Fruit fly (Drosophila melanogaster) whole organism, embryonic: ENCODE measurements around the gene Tyler.
A peak's percentile ranks its signal among the peaks of the same experiment; 100 is the strongest.

Experiments used
- BEAF-32 ChIP-seq: fragments of 200-800 bp; sonication (Bioruptor generic); optimal IDR thresholded peaks from 3 replicates; lab custom pipeline; 2017; ENCODE audit warnings: missing biosample characterization, missing genetic modification characterization, mild to moderate bottlenecking, moderate library complexity, missing genetic modification reagents
- CG10431 ChIP-seq: fragments of 200-800 bp; sonication (Bioruptor generic); optimal IDR thresholded peaks from 3 replicates; lab custom pipeline; 2018; ENCODE audit warnings: missing biosample characterization, mild to moderate bottlenecking, missing genetic modification characterization
- CG10462 ChIP-seq: fragments of 200-800 bp; sonication (Bioruptor generic); optimal IDR thresholded peaks from 2 replicates; lab custom pipeline; 2016; ENCODE audit warnings: missing biosample characterization, missing genetic modification characterization
- CG10543 ChIP-seq: fragments of 200-800 bp; sonication (Bioruptor generic); optimal IDR thresholded peaks from 3 replicates; lab custom pipeline; 2017; ENCODE audit warnings: missing biosample characterization, mild to moderate bottlenecking, missing genetic modification characterization, moderate library complexity
- CG13287 ChIP-seq: fragments of 200-800 bp; sonication (Bioruptor generic); IDR thresholded peaks from 2 replicates; pipeline ENCODE4 v1.3.6; 2022; ENCODE audit warnings: missing biosample characterization, missing genetic modification characterization; ENCODE audit not compliant: partially characterized antibody
- CG13894 ChIP-seq: fragments of 200-800 bp; sonication (Bioruptor generic); optimal IDR thresholded peaks from 3 replicates; lab custom pipeline; 2018; ENCODE audit warnings: missing biosample characterization, mild to moderate bottlenecking, missing genetic modification characterization, moderate library complexity
- CG14014 ChIP-seq: fragments of 200-800 bp; sonication (Bioruptor generic); IDR thresholded peaks from 2 replicates; pipeline ENCODE4 v1.3.6; 2022; ENCODE audit warnings: missing biosample characterization, missing genetic modification characterization
- CG1603 ChIP-seq: fragments of 200-800 bp; sonication (Bioruptor generic); optimal IDR thresholded peaks from 2 replicates; lab custom pipeline; 2019; ENCODE audit warnings: missing biosample characterization, mild to moderate bottlenecking, missing genetic modification characterization, moderate library complexity
- CG17328 ChIP-seq: fragments of 200-800 bp; sonication (Bioruptor generic); IDR thresholded peaks from 2 replicates; pipeline ENCODE4 v1.3.6; 2022; ENCODE audit warnings: missing biosample characterization, missing genetic modification characterization
- CG2712 ChIP-seq: fragments of 200-800 bp; optimal IDR thresholded peaks from 3 replicates; lab custom pipeline; 2019; ENCODE audit warnings: missing biosample characterization, mild to moderate bottlenecking, missing genetic modification characterization, moderate library complexity
- CG30020 ChIP-seq: fragments of 200-800 bp; optimal IDR thresholded peaks from 2 replicates; lab custom pipeline; 2019; ENCODE audit warnings: missing biosample characterization, mild to moderate bottlenecking, missing genetic modification characterization, moderate library complexity
- CG31224 ChIP-seq: fragments of 200-800 bp; sonication (Bioruptor generic); IDR thresholded peaks from 2 replicates; pipeline ENCODE4 v1.3.6; 2022; ENCODE audit warnings: missing biosample characterization, missing genetic modification characterization
- CG33213 ChIP-seq: fragments of 200-800 bp; sonication (Bioruptor generic); optimal IDR thresholded peaks from 3 replicates; lab custom pipeline; 2016; ENCODE audit warnings: missing biosample characterization, missing genetic modification characterization
- CG3407 ChIP-seq: fragments of 200-800 bp; sonication (Bioruptor generic); optimal IDR thresholded peaks from 2 replicates; lab custom pipeline; 2018; ENCODE audit warnings: missing biosample characterization, mild to moderate bottlenecking, missing genetic modification characterization
- CG34376 ChIP-seq: fragments of 200-800 bp; sonication (Bioruptor generic); optimal IDR thresholded peaks from 2 replicates; lab custom pipeline; 2018; ENCODE audit warnings: missing biosample characterization, mild to moderate bottlenecking, missing genetic modification characterization
- CG4282 ChIP-seq: fragments of 200-800 bp; sonication (Bioruptor generic); optimal IDR thresholded peaks from 2 replicates; lab custom pipeline; 2016; ENCODE audit warnings: missing biosample characterization, missing genetic modification characterization
- CG4820 ChIP-seq: fragments of 200-800 bp; sonication (Bioruptor generic); optimal IDR thresholded peaks from 3 replicates; lab custom pipeline; 2016; ENCODE audit warnings: missing biosample characterization, missing genetic modification characterization
- CG7271 ChIP-seq: fragments of 200-800 bp; sonication (Bioruptor generic); optimal IDR thresholded peaks from 2 replicates; lab custom pipeline; 2018; ENCODE audit warnings: missing biosample characterization, mild to moderate bottlenecking, missing genetic modification characterization, moderate library complexity
- CG7745 ChIP-seq: fragments of 200-800 bp; sonication (Bioruptor generic); optimal IDR thresholded peaks from 2 replicates; lab custom pipeline; 2018; ENCODE audit warnings: missing biosample characterization, mild to moderate bottlenecking, missing genetic modification characterization, moderate library complexity
- CG7963 ChIP-seq: fragments of 200-800 bp; sonication (Bioruptor generic); IDR thresholded peaks from 3 replicates; pipeline ENCODE4 v1.3.6; 2022; ENCODE audit warnings: missing biosample characterization, missing genetic modification characterization; ENCODE audit not compliant: partially characterized antibody
- CG7987 ChIP-seq: fragments of 200-800 bp; sonication (Bioruptor generic); optimal IDR thresholded peaks from 2 replicates; lab custom pipeline; 2018; ENCODE audit warnings: missing biosample characterization, mild to moderate bottlenecking, missing genetic modification characterization, moderate library complexity
- CG9817 ChIP-seq: fragments of 200-800 bp; sonication (Bioruptor generic); optimal IDR thresholded peaks from 2 replicates; lab custom pipeline; 2018; ENCODE audit warnings: missing biosample characterization, mild to moderate bottlenecking, missing genetic modification characterization, moderate library complexity
- CG9932 ChIP-seq: fragments of 200-800 bp; sonication (Bioruptor generic); IDR thresholded peaks from 2 replicates; pipeline ENCODE4 v1.3.6; 2022; ENCODE audit warnings: missing biosample characterization, missing genetic modification characterization
- Dll ChIP-seq: fragments of 200-800 bp; sonication (Bioruptor generic); IDR thresholded peaks from 4 replicates; pipeline ENCODE4 v1.3.6; 2022; ENCODE audit warnings: missing biosample characterization, missing genetic modification characterization; ENCODE audit not compliant: partially characterized antibody
- Doc3 ChIP-seq: fragments of 200-800 bp; sonication (Bioruptor generic); IDR thresholded peaks from 3 replicates; pipeline ENCODE4 v1.3.6; 2022; ENCODE audit warnings: missing biosample characterization, missing genetic modification characterization; ENCODE audit not compliant: partially characterized antibody
- HLH4C ChIP-seq: fragments of 200-800 bp; sonication (Bioruptor generic); IDR thresholded peaks from 3 replicates; pipeline ENCODE4 v1.3.6; 2022; ENCODE audit warnings: missing biosample characterization, missing genetic modification characterization; ENCODE audit not compliant: partially characterized antibody
- Hmr ChIP-seq: fragments of 200-800 bp; sonication (Bioruptor generic); optimal IDR thresholded peaks from 3 replicates; lab custom pipeline; 2017; ENCODE audit warnings: mild to moderate bottlenecking, missing biosample characterization, missing genetic modification reagents, missing genetic modification characterization
- Med ChIP-seq: fragments of 200-800 bp; sonication (Bioruptor generic); peaks from one replicate; lab custom pipeline; 2016; ENCODE audit warnings: missing biosample characterization, missing genetic modification characterization, mild to moderate bottlenecking, inconsistent platforms, moderate library complexity
- Mes4 ChIP-seq: fragments of 200-800 bp; sonication (Bioruptor generic); optimal IDR thresholded peaks from 2 replicates; lab custom pipeline; 2016; ENCODE audit warnings: missing biosample characterization, missing genetic modification characterization
- Optix ChIP-seq: fragments of 200-800 bp; sonication (Bioruptor generic); IDR thresholded peaks from 3 replicates; pipeline ENCODE4 v1.3.6; 2022; ENCODE audit warnings: missing biosample characterization, missing genetic modification characterization
- ap ChIP-seq: fragments of 200-800 bp; sonication (Bioruptor generic); IDR thresholded peaks from 2 replicates; pipeline ENCODE4 v1.3.6; 2022; ENCODE audit warnings: missing biosample characterization, missing genetic modification characterization
- cg ChIP-seq: fragments of 200-800 bp; sonication (Bioruptor generic); optimal IDR thresholded peaks from 3 replicates; lab custom pipeline; 2019; ENCODE audit warnings: missing biosample characterization, mild to moderate bottlenecking, missing genetic modification characterization, moderate library complexity
- crp ChIP-seq, 2 experiments: fragments of 200-800 bp; sonication (Bioruptor generic); optimal IDR thresholded peaks; 2 replicates in 1 of 2; 3 replicates in 1 of 2; lab custom pipeline; 2017; ENCODE audit warnings: missing biosample characterization in 2 of 2, missing genetic modification characterization in 2 of 2, mild to moderate bottlenecking in 1 of 2, moderate library complexity in 1 of 2
- disco-r ChIP-seq: fragments of 200-800 bp; sonication (Bioruptor generic); optimal IDR thresholded peaks from 2 replicates; lab custom pipeline; 2016; ENCODE audit warnings: missing biosample characterization, missing genetic modification characterization
- dm ChIP-seq: fragments of 200-800 bp; sonication (Bioruptor generic); optimal IDR thresholded peaks from 3 replicates; lab custom pipeline; 2016; ENCODE audit warnings: missing biosample characterization, missing genetic modification characterization
- fd102C ChIP-seq: fragments of 200-800 bp; sonication (Bioruptor generic); optimal IDR thresholded peaks from 2 replicates; lab custom pipeline; 2018; ENCODE audit warnings: missing biosample characterization, mild to moderate bottlenecking, missing genetic modification characterization, moderate library complexity
- gcm ChIP-seq: fragments of 200-800 bp; sonication (Bioruptor generic); optimal IDR thresholded peaks from 2 replicates; lab custom pipeline; 2019; ENCODE audit warnings: missing biosample characterization, mild to moderate bottlenecking, missing genetic modification characterization, moderate library complexity
- insv ChIP-seq, 2 experiments: fragments of 200-800 bp; sonication (Bioruptor generic); optimal IDR thresholded peaks; 3 replicates each; lab custom pipeline; 2016 to 2018; ENCODE audit warnings: missing biosample characterization in 2 of 2, missing genetic modification characterization in 2 of 2
- nerfin-2 ChIP-seq: fragments of 200-800 bp; sonication (Bioruptor generic); IDR thresholded peaks from 2 replicates; pipeline ENCODE4 v1.3.6; 2022; ENCODE audit warnings: missing biosample characterization, missing genetic modification characterization; ENCODE audit not compliant: partially characterized antibody
- org-1 ChIP-seq: fragments of 200-800 bp; sonication (Bioruptor generic); optimal IDR thresholded peaks from 2 replicates; lab custom pipeline; 2017; ENCODE audit warnings: missing biosample characterization, missing genetic modification characterization
- otp ChIP-seq: fragments of 200-800 bp; sonication (Bioruptor generic); IDR thresholded peaks from 3 replicates; pipeline ENCODE4, ENCODE4 v1.3.6; 2022; ENCODE audit warnings: missing biosample characterization, missing genetic modification characterization
- pnt ChIP-seq: fragments of 200-800 bp; sonication (Bioruptor generic); optimal IDR thresholded peaks from 3 replicates; lab custom pipeline; 2016; ENCODE audit warnings: missing biosample characterization, missing genetic modification characterization
- twi ChIP-seq: fragments of 200-800 bp; optimal IDR thresholded peaks from 2 replicates; lab custom pipeline; 2019; ENCODE audit warnings: missing biosample characterization, mild to moderate bottlenecking, missing genetic modification characterization, moderate library complexity
- vnd ChIP-seq: fragments of 200-800 bp; sonication (Bioruptor generic); IDR thresholded peaks from 3 replicates; pipeline ENCODE4 v1.3.6; 2022; ENCODE audit warnings: missing biosample characterization, missing genetic modification characterization; ENCODE audit not compliant: partially characterized antibody
- zen2 ChIP-seq: fragments of 200-800 bp; sonication (Bioruptor generic); IDR thresholded peaks from 3 replicates; pipeline ENCODE4 v1.3.6; 2022; ENCODE audit warnings: missing biosample characterization, missing genetic modification characterization; ENCODE audit not compliant: partially characterized antibody

The Tyler gene

dm6 chrX:19601644-19602043 lies 9.7 kb upstream of the Tyler start, which contains the start of gene CG14220 (continued):
- TF ChIP-seq insv (GFP tag; optimal IDR thresholded peaks at IDR 0.05; lab: Kevin White, UChicago) = peak in 1 of 2 experiments; percentile 15
- peak; percentile 32 for TF ChIP-seq CG10543 (GFP tag; lab: Kevin White, UChicago)
- no peak for TF ChIP-seq CG17328 (GFP tag; lab: Robert Waterston, UW)
- no peak for TF ChIP-seq fd102C (GFP tag; lab: Kevin White, UChicago)
- TF ChIP-seq CG13287 (GFP tag; lab: Robert Waterston, UW) = peak; percentile 93
- no peak for TF ChIP-seq disco-r (GFP tag; lab: Kevin White, UChicago)
- no peak for TF ChIP-seq ap (GFP tag; lab: Robert Waterston, UW)
- TF ChIP-seq org-1 (GFP tag; lab: Kevin White, UChicago) = no peak
- TF ChIP-seq CG14014 (GFP tag; lab: Robert Waterston, UW) = no peak
- TF ChIP-seq Mes4 (GFP tag; lab: Kevin White, UChicago) = no peak
- no peak for TF ChIP-seq CG7271
- TF ChIP-seq CG7745 = no peak
- TF ChIP-seq BEAF-32 (GFP tag; lab: Kevin White, UChicago) = peak; percentile 90
- TF ChIP-seq HLH4C (GFP tag; lab: Robert Waterston, UW) = peak; percentile 96
- TF ChIP-seq cg (GFP tag; lab: Kevin White, UChicago) = peak; percentile 60
- peak; percentile 64 for TF ChIP-seq CG33213 (GFP tag; lab: Kevin White, UChicago)
- peak; percentile 94 for TF ChIP-seq nerfin-2 (GFP tag; lab: Robert Waterston, UW)
- peak; percentile 41 for TF ChIP-seq CG2712 (tag; lab: Kevin White, UChicago)
- TF ChIP-seq CG7963 (GFP tag; lab: Robert Waterston, UW) = peak; percentile 94
- peak; percentile 40 for TF ChIP-seq CG13894 (tag; lab: Kevin White, UChicago)
- peak; percentile 51 for TF ChIP-seq CG34376 (GFP tag; lab: Kevin White, UChicago)
- peak; percentile 47; the same call in 1 of the 2 replicates for TF ChIP-seq CG9932 (GFP tag; lab: Robert Waterston, UW)
- no peak for TF ChIP-seq CG10431 (GFP tag; lab: Kevin White, UChicago)
- no peak for TF ChIP-seq Optix
- TF ChIP-seq CG1603 (tag; lab: Kevin White, UChicago) = peak; percentile 69
- TF ChIP-seq zen2 (GFP tag; lab: Robert Waterston, UW) = peak; percentile 91
- no peak for TF ChIP-seq CG4282 (GFP tag; lab: Kevin White, UChicago)
- TF ChIP-seq CG10462 (GFP tag; lab: Kevin White, UChicago) = no peak
- TF ChIP-seq CG4820 (GFP tag; lab: Kevin White, UChicago) = no peak
- TF ChIP-seq vnd (GFP tag; lab: Robert Waterston, UW) = peak; percentile 87
- no peak for TF ChIP-seq CG31224
- no peak for TF ChIP-seq pnt
- peak in 1 of 2 experiments; percentile 35 for TF ChIP-seq crp (GFP tag; optimal IDR thresholded peaks at IDR 0.05; lab: Kevin White, UChicago)
- peak; percentile 85; the same call in 2 of the 3 replicates for TF ChIP-seq Doc3 (GFP tag; lab: Robert Waterston, UW)
- no peak for TF ChIP-seq CG9817 (tag; lab: Kevin White, UChicago)
- no peak for TF ChIP-seq gcm (GFP tag; lab: Kevin White, UChicago)
- peak; percentile 87 for TF ChIP-seq Dll (GFP tag; lab: Robert Waterston, UW)
- TF ChIP-seq otp (GFP tag; lab: Robert Waterston, UW) = no peak
- TF ChIP-seq CG3407 = no peak
- TF ChIP-seq Hmr = peak; percentile 53
- peak; percentile 87 for TF ChIP-seq Med
- peak; percentile 26 for TF ChIP-seq CG7987 (GFP tag; lab: Kevin White, UChicago)
- TF ChIP-seq twi = no peak
- TF ChIP-seq dm (GFP tag; lab: Kevin White, UChicago) = peak; percentile 4
- peak; percentile 16 for TF ChIP-seq CG30020 (tag; lab: Kevin White, UChicago)
- TF ChIP-seq, all 482 proteins: peak for 114
